Worm (Caenorhabditis elegans) whole organism, L1 larva: ENCODE data around the gene T24C4.10.

Experiments used
- C16A3.4 ChIP-seq: fragments of 150-350 bp; optimal IDR thresholded peaks from 2 replicates; lab custom pipeline; 2014; ENCODE audit warnings: missing biosample characterization, missing genetic modification characterization
- C34B4.2 ChIP-seq: sonication (generic microtip); optimal IDR thresholded peaks from 2 replicates; lab custom pipeline; 2017; ENCODE audit warnings: mild to moderate bottlenecking, missing genetic modification characterization, missing compliant biosample characterization
- F16B12.6 ChIP-seq: fragments of 150-350 bp; optimal IDR thresholded peaks from 2 replicates; lab custom pipeline; 2014; ENCODE audit warnings: missing biosample characterization, missing genetic modification characterization
- aly-2 ChIP-seq: fragments of 150-350 bp; optimal IDR thresholded peaks from 2 replicates; lab custom pipeline; 2014; ENCODE audit warnings: missing biosample characterization, missing genetic modification characterization
- ama-1 ChIP-seq: fragments of 150-350 bp; optimal IDR thresholded peaks from 2 replicates; lab custom pipeline; 2014
- ceh-63 ChIP-seq: fragments of 200-800 bp; sonication (Bioruptor generic); optimal IDR thresholded peaks from 2 replicates; lab custom pipeline; 2018; ENCODE audit warnings: mild to moderate bottlenecking, missing genetic modification characterization, missing compliant biosample characterization
- ceh-8 ChIP-seq: fragments of 200-800 bp; sonication (Bioruptor generic); optimal IDR thresholded peaks from 2 replicates; lab custom pipeline; 2018; ENCODE audit warnings: mild to moderate bottlenecking, missing genetic modification characterization, moderate library complexity, missing compliant biosample characterization
- ces-1 ChIP-seq: fragments of 150-350 bp; optimal IDR thresholded peaks from 2 replicates; lab custom pipeline; 2014; ENCODE audit warnings: missing biosample characterization, missing genetic modification reagents, missing genetic modification characterization
- efl-1 ChIP-seq, 4 experiments: fragments of 150-350 bp; optimal IDR thresholded peaks in 3 of 4; peaks in 1 of 4; 1 replicate in 1 of 4; 2 replicates in 3 of 4; lab custom pipeline; 2014; ENCODE audit warnings: missing biosample characterization in 2 of 4, missing genetic modification characterization in 2 of 4, missing genetic modification reagents in 2 of 4
- efl-3 ChIP-seq: fragments of 200-800 bp; sonication (Bioruptor generic); optimal IDR thresholded peaks from 2 replicates; lab custom pipeline; 2018; ENCODE audit warnings: mild to moderate bottlenecking, missing genetic modification characterization, missing compliant biosample characterization
- egl-13 ChIP-seq: sonication (generic microtip); optimal IDR thresholded peaks from 2 replicates; lab custom pipeline; 2016; ENCODE audit warnings: missing genotype, missing genetic modification reagents, missing genetic modification characterization, missing compliant biosample characterization
- elt-2 ChIP-seq: sonication (generic microtip); optimal IDR thresholded peaks from 2 replicates; lab custom pipeline; 2016; ENCODE audit warnings: missing genetic modification characterization, mild to moderate bottlenecking, inconsistent platforms, missing compliant biosample characterization, missing genetic modification reagents
- elt-3 ChIP-seq, 6 experiments: fragments of 150-350 bp in 1 of 6; sonication (generic microtip); optimal IDR thresholded peaks; 2 replicates each; lab custom pipeline; 2017 to 2018; ENCODE audit warnings: missing biosample characterization in 6 of 6, missing genetic modification characterization in 6 of 6, inconsistent platforms in 1 of 6
- fkh-10 ChIP-seq: sonication (generic microtip); optimal IDR thresholded peaks from 2 replicates; lab custom pipeline; 2017; ENCODE audit warnings: missing biosample characterization, missing genetic modification reagents, missing genetic modification characterization
- fkh-4 ChIP-seq: sonication (generic microtip); optimal IDR thresholded peaks from 2 replicates; lab custom pipeline; 2016; ENCODE audit warnings: missing compliant biosample characterization, missing genetic modification characterization, borderline replicate concordance
- grh-1 ChIP-seq: fragments of 200-800 bp; sonication (Bioruptor generic); IDR thresholded peaks from 2 replicates; pipeline ENCODE4 v1.3.6; 2022; ENCODE audit warnings: missing genetic modification reagents, missing genetic modification characterization, missing compliant biosample characterization
- hlh-17 ChIP-seq: fragments of 200-800 bp; sonication (Bioruptor generic); optimal IDR thresholded peaks from 2 replicates; lab custom pipeline; 2018; ENCODE audit warnings: missing genetic modification characterization, mild to moderate bottlenecking, missing compliant biosample characterization, moderate library complexity, borderline replicate concordance
- hlh-4 ChIP-seq: sonication (generic microtip); optimal IDR thresholded peaks from 2 replicates; lab custom pipeline; 2016; ENCODE audit warnings: mild to moderate bottlenecking, missing genetic modification characterization, missing compliant biosample characterization
- hpl-2 ChIP-seq: fragments of 150-350 bp; optimal IDR thresholded peaks from 2 replicates; lab custom pipeline; 2014; ENCODE audit warnings: missing biosample characterization, missing genetic modification reagents, missing genetic modification characterization
- lin-14 ChIP-seq: fragments of 200-800 bp; sonication (Bioruptor generic); optimal IDR thresholded peaks from 2 replicates; lab custom pipeline; 2018; ENCODE audit warnings: mild to moderate bottlenecking, missing genetic modification characterization, moderate library complexity, missing compliant biosample characterization
- lin-15B ChIP-seq: fragments of 150-350 bp; sonication (generic microtip); optimal IDR thresholded peaks from 3 replicates; lab custom pipeline; 2014; ENCODE audit warnings: missing biosample characterization, missing genetic modification characterization
- lin-39 ChIP-seq: fragments of 150-350 bp; optimal IDR thresholded peaks from 2 replicates; lab custom pipeline; 2014; ENCODE audit warnings: missing biosample characterization, missing genetic modification reagents, missing genetic modification characterization
- lir-3 ChIP-seq: sonication (generic microtip); optimal IDR thresholded peaks from 2 replicates; lab custom pipeline; 2016; ENCODE audit warnings: mild to moderate bottlenecking, missing genetic modification characterization, moderate library complexity, missing compliant biosample characterization; ENCODE audit not compliant: poor library complexity
- mab-9 ChIP-seq: fragments of 200-800 bp; sonication (Bioruptor generic); IDR thresholded peaks from 2 replicates; pipeline ENCODE4 v1.3.6; 2022; ENCODE audit warnings: missing genetic modification reagents, missing genetic modification characterization, missing compliant biosample characterization
- mdl-1 ChIP-seq, 2 experiments: fragments of 150-350 bp; optimal IDR thresholded peaks; 2 replicates each; lab custom pipeline; 2014 to 2017; ENCODE audit warnings: missing biosample characterization in 2 of 2, missing genetic modification characterization in 2 of 2, inconsistent platforms in 1 of 2
- mep-1 ChIP-seq: fragments of 150-350 bp; optimal IDR thresholded peaks from 2 replicates; lab custom pipeline; 2014; ENCODE audit warnings: missing biosample characterization, missing genetic modification characterization
- nhr-19 ChIP-seq: fragments of 200-800 bp; sonication (Bioruptor generic); conservative IDR thresholded peaks from 2 replicates; pipeline ENCODE4 v1.3.6; 2022; ENCODE audit warnings: missing genetic modification characterization, missing compliant biosample characterization
- nhr-20 ChIP-seq: sonication (generic microtip); optimal IDR thresholded peaks from 2 replicates; lab custom pipeline; 2016; ENCODE audit warnings: mild to moderate bottlenecking, missing genetic modification characterization, missing compliant biosample characterization
- nhr-237 ChIP-seq: fragments of 150-350 bp; optimal IDR thresholded peaks from 2 replicates; lab custom pipeline; 2014; ENCODE audit warnings: missing biosample characterization, missing genetic modification characterization
- nhr-28 ChIP-seq: fragments of 150-350 bp; optimal IDR thresholded peaks from 2 replicates; lab custom pipeline; 2014; ENCODE audit warnings: missing biosample characterization, missing genetic modification characterization
- nhr-71 ChIP-seq: sonication (generic microtip); optimal IDR thresholded peaks from 2 replicates; lab custom pipeline; 2016; ENCODE audit warnings: mild to moderate bottlenecking, missing genetic modification characterization, moderate library complexity, missing compliant biosample characterization
- nhr-76 ChIP-seq: sonication (generic microtip); optimal IDR thresholded peaks from 2 replicates; lab custom pipeline; 2017; ENCODE audit warnings: missing biosample characterization, missing genetic modification characterization
- nhr-84 ChIP-seq: sonication (generic microtip); optimal IDR thresholded peaks from 2 replicates; lab custom pipeline; 2017; ENCODE audit warnings: missing biosample characterization, missing genetic modification characterization
- nhr-85 ChIP-seq: sonication (generic microtip); peaks from one replicate; lab custom pipeline; 2016; ENCODE audit warnings: missing genetic modification characterization, inconsistent platforms, missing compliant biosample characterization
- nhr-90 ChIP-seq: sonication (generic microtip); optimal IDR thresholded peaks from 2 replicates; lab custom pipeline; 2016; ENCODE audit warnings: mild to moderate bottlenecking, missing genetic modification characterization, missing compliant biosample characterization; ENCODE audit not compliant: poor library complexity
- pag-3 ChIP-seq: sonication (generic microtip); optimal IDR thresholded peaks from 2 replicates; lab custom pipeline; 2017; ENCODE audit warnings: missing genetic modification characterization, mild to moderate bottlenecking, missing compliant biosample characterization, antibody characterized with exemption, borderline replicate concordance; ENCODE audit not compliant: insufficient read depth
- pqm-1 ChIP-seq: sonication (generic microtip); optimal IDR thresholded peaks from 3 replicates; lab custom pipeline; 2017; ENCODE audit warnings: missing biosample characterization, missing genetic modification characterization
- rnt-1 ChIP-seq: sonication (generic microtip); optimal IDR thresholded peaks from 2 replicates; lab custom pipeline; 2016; ENCODE audit warnings: mild to moderate bottlenecking, missing genetic modification characterization, moderate library complexity, missing compliant biosample characterization
- skn-1 ChIP-seq: fragments of 150-350 bp; optimal IDR thresholded peaks from 2 replicates; lab custom pipeline; 2014; ENCODE audit warnings: missing biosample characterization, missing genetic modification characterization
- sox-4 ChIP-seq: sonication (generic microtip); optimal IDR thresholded peaks from 2 replicates; lab custom pipeline; 2016; ENCODE audit warnings: missing genetic modification characterization, missing compliant biosample characterization
- swsn-7 ChIP-seq: sonication (generic microtip); optimal IDR thresholded peaks from 2 replicates; lab custom pipeline; 2016; ENCODE audit warnings: missing genetic modification characterization, missing compliant biosample characterization
- tbx-2 ChIP-seq: sonication (generic microtip); optimal IDR thresholded peaks from 2 replicates; lab custom pipeline; 2016; ENCODE audit warnings: missing genetic modification characterization, missing compliant biosample characterization
- unc-62 ChIP-seq: fragments of 150-350 bp; optimal IDR thresholded peaks from 2 replicates; lab custom pipeline; 2014; ENCODE audit warnings: missing biosample characterization, missing genetic modification reagents, missing genetic modification characterization
- unc-98 ChIP-seq: fragments of 200-800 bp; sonication (Bioruptor generic); IDR thresholded peaks from 2 replicates; pipeline ENCODE4 v1.3.6; 2022; ENCODE audit warnings: missing genetic modification characterization, missing compliant biosample characterization
- zag-1 ChIP-seq: fragments of 150-350 bp; optimal IDR thresholded peaks from 2 replicates; lab custom pipeline; 2014; ENCODE audit warnings: missing biosample characterization, missing genetic modification characterization
- zip-4 ChIP-seq: fragments of 200-800 bp; sonication (Bioruptor generic); optimal IDR thresholded peaks from 2 replicates; lab custom pipeline; 2018; ENCODE audit warnings: mild to moderate bottlenecking, missing genetic modification characterization, moderate library complexity, missing compliant biosample characterization
- ztf-11 ChIP-seq, 2 experiments: sonication (generic microtip); optimal IDR thresholded peaks; 2 replicates each; lab custom pipeline; 2016 to 2017; ENCODE audit warnings: missing genetic modification characterization in 2 of 2, missing biosample characterization in 1 of 2, missing compliant biosample characterization in 1 of 2
- ztf-4 ChIP-seq: fragments of 150-350 bp; optimal IDR thresholded peaks from 2 replicates; lab custom pipeline; 2014; ENCODE audit warnings: missing biosample characterization, missing genetic modification characterization

Gene T24C4.10

DNA sequence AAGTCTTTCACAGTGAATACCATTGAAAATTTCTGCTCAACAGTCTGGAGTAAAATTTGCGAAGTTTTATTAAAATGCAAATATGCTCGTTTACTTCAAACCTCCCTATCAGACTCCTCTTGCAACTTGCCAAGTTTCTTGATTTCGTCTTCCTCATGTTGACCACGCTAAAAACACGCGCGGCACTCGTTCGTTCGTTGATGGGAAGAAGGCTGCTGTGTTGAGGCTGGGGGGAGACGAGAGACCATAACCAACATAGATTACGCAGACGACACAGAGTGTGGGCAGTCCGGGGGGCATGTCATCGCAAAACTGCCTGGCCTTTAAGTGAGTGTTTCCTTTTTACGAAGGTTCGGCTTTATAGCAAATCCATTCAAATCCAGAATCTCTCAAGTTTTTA is 47.0 kb downstream of the T24C4.10 start (continued):
- TF ChIP-seq lin-15B (tag; lab: Kevin White, UChicago) (no peak), nhr-76 (tag; lab: Kevin White, UChicago) (no peak), sox-4 (tag; lab: Kevin White, UChicago) (no peak), elt-3 (tag; optimal IDR thresholded peaks at IDR 0.05; lab: Kevin White, UChicago) (peak in 1 of 6 experiments; percentile 35)

ce11 chrIII:842630-843029 is 48.4 kb downstream of the T24C4.10 start, which contains the start of gene far-8:
Gene far-8 (plus strand): TSS chrIII:842930.
- TF ChIP-seq ama-1 = no peak

ce11 chrIII:841177-841576 is 49.9 kb downstream of the T24C4.10 start, which contains the start of gene K02F3.9:
Gene K02F3.9 (minus strand): TSS chrIII:841366.
- TF ChIP-seq unc-98 (GFP tag; lab: Robert Waterston, UW) (no peak), C34B4.2 (tag; lab: Kevin White, UChicago) (no peak), mab-9 (GFP tag; lab: Robert Waterston, UW) (no peak), nhr-71 (peak; percentile 18), hpl-2 (GFP tag; lab: Kevin White, UChicago) (no peak), hlh-4 (tag; lab: Kevin White, UChicago) (no peak), nhr-237 (tag; lab: Kevin White, UChicago) (no peak), pqm-1 (tag; lab: Kevin White, UChicago) (no peak), swsn-7 (no peak), unc-62 (GFP tag; lab: Kevin White, UChicago) (no peak), ces-1 (no peak), ztf-4 (no peak), grh-1 (GFP tag; lab: Robert Waterston, UW) (no peak), elt-2 (tag; lab: Kevin White, UChicago) (no peak), aly-2 (no peak), skn-1 (no peak), efl-3 (GFP tag; lab: Kevin White, UChicago) (no peak), lin-15B (tag; lab: Kevin White, UChicago) (no peak), elt-3 (tag; optimal IDR thresholded peaks at IDR 0.05; lab: Kevin White, UChicago) (no peak), mdl-1 (tag; optimal IDR thresholded peaks at IDR 0.05; lab: Kevin White, UChicago) (no peak), lin-39 (no peak), efl-1 (optimal IDR thresholded peaks at IDR 0.05; lab: Kevin White, UChicago) (no peak), efl-1 (GFP tag; optimal IDR thresholded peaks at IDR 0.05 in 1 of 2; lab: Kevin White, UChicago) (no peak), tbx-2 (tag; lab: Kevin White, UChicago) (no peak), nhr-19 (GFP tag; lab: Robert Waterston, UW) (no peak), fkh-4 (tag; lab: Kevin White, UChicago) (no peak), ama-1 (no peak), zag-1 (tag; lab: Kevin White, UChicago) (no peak), lir-3 (tag; lab: Kevin White, UChicago) (no peak), nhr-84 (tag; lab: Kevin White, UChicago) (no peak), C16A3.4 (no peak), sox-4 (tag; lab: Kevin White, UChicago) (no peak), lin-14 (peak; percentile 35), zip-4 (GFP tag; lab: Kevin White, UChicago) (no peak), pag-3 (tag; lab: Kevin White, UChicago) (peak; percentile 93), nhr-90 (tag; lab: Kevin White, UChicago) (no peak), ceh-63 (GFP tag; lab: Kevin White, UChicago) (no peak), hlh-17 (no peak), mep-1 (tag; lab: Kevin White, UChicago) (peak; percentile 3), ztf-11 (tag; optimal IDR thresholded peaks at IDR 0.05; lab: Kevin White, UChicago) (no peak), nhr-20 (no peak), rnt-1 (tag; lab: Kevin White, UChicago) (peak; percentile 23), ceh-8 (no peak), egl-13 (tag; lab: Kevin White, UChicago) (no peak), fkh-10 (GFP tag; lab: Kevin White, UChicago) (no peak), nhr-85 (peak; percentile 1), F16B12.6 (tag; lab: Kevin White, UChicago) (no peak), nhr-28 (tag; lab: Kevin White, UChicago) (no peak)
